Worm (Caenorhabditis elegans) whole organism, midembryonic: ENCODE results near the gene iff-1.

ENCODE experiments used
- cog-1 ChIP-seq: sonication (generic microtip); optimal IDR thresholded peaks from 2 replicates; lab custom pipeline; 2016; ENCODE audit warnings: missing genetic modification characterization, missing compliant biosample characterization
- flt-1 ChIP-seq: fragments of 200-800 bp; sonication (Bioruptor generic); IDR thresholded peaks from 2 replicates; pipeline ENCODE4 v1.3.6; 2022; ENCODE audit warnings: missing genetic modification characterization, missing compliant biosample characterization
- klf-2 ChIP-seq: fragments of 200-800 bp; sonication (Bioruptor generic); conservative IDR thresholded peaks from 2 replicates; pipeline ENCODE4 v1.3.6; 2022; ENCODE audit warnings: missing genetic modification reagents, missing genetic modification characterization, missing compliant biosample characterization
- med-1 ChIP-seq: sonication (generic microtip); optimal IDR thresholded peaks from 2 replicates; lab custom pipeline; 2017; ENCODE audit warnings: missing genetic modification characterization, mild to moderate bottlenecking, missing compliant biosample characterization, antibody characterized with exemption, missing genetic modification reagents; ENCODE audit not compliant: insufficient read depth
- ref-1 ChIP-seq: fragments of 200-800 bp; sonication (Bioruptor generic); conservative IDR thresholded peaks from 2 replicates; pipeline ENCODE4 v1.3.6; 2022; ENCODE audit warnings: missing genetic modification reagents, missing genetic modification characterization, missing compliant biosample characterization
- ztf-23 ChIP-seq: fragments of 200-800 bp; sonication (Bioruptor generic); IDR thresholded peaks from 2 replicates; pipeline ENCODE4 v1.3.6; 2022; ENCODE audit warnings: missing genetic modification reagents, missing genetic modification characterization, missing compliant biosample characterization
- ztf-29 ChIP-seq: fragments of 200-800 bp; sonication (Bioruptor generic); IDR thresholded peaks from 2 replicates; pipeline ENCODE4 v1.3.6; 2022; ENCODE audit warnings: missing genetic modification reagents, missing genetic modification characterization, missing compliant biosample characterization

- TF ChIP-seq ztf-29 (GFP tag; lab: Robert Waterston, UW) (no peak), ztf-23 (GFP tag; lab: Robert Waterston, UW) (no peak), ref-1 (GFP tag; lab: Robert Waterston, UW) (no peak), flt-1 (GFP tag; lab: Robert Waterston, UW) (no peak), klf-2 (GFP tag; lab: Robert Waterston, UW) (no peak), cog-1 (tag; lab: Kevin White, UChicago) (no peak), med-1 (GFP tag; lab: Kevin White, UChicago) (no peak)
These were observed 1.6 kb downstream of the iff-1 start for ce11 chrIII:9745333-9745897.
